Fruit fly (Drosophila melanogaster): Measurements from ENCODE around the gene AgmNAT.

AgmNAT gene

dm6 chrX:5804377-5804776 is 11.2 kb downstream of the AgmNAT start, which contains the start of gene Cpr5C:
TSS of gene Cpr5C (plus strand) at chrX:5804677.
- TF ChIP-seq Lpt (GFP tag; optimal IDR thresholded peaks at IDR 0.05) (no peak), CG32006 (GFP tag; optimal IDR thresholded peaks at IDR 0.05) (no peak), CG6808 (GFP tag; optimal IDR thresholded peaks at IDR 0.05) (no peak), CG6792 (GFP tag; optimal IDR thresholded peaks at IDR 0.05) (no peak)

DNA sequence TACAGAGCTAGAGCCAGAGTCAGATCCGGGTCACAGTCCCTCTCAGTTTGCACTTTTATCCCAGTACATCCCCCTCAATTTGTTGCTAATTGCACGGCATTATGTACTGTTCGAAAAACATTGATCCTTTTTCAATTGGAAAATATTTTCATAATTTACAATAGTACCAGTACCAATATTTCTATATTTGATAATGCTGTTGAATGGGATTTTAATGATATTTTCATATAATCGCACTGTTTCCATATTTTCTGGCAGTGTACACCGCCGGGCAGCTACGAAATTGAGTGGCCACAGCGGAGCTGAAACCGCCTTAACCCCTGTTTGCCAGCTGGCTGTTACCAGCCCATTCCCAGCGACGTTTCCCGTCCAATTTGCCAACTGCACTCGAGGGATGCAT is 15.0 kb downstream of the AgmNAT start:
- TF ChIP-seq spab (GFP tag; optimal IDR thresholded peaks at IDR 0.05) (no peak), salr (GFP tag; optimal IDR thresholded peaks at IDR 0.05) (no peak), CG9139 (GFP tag; optimal IDR thresholded peaks at IDR 0.05) (no peak), CG8632 (GFP tag; optimal IDR thresholded peaks at IDR 0.05) (no peak), svp (GFP tag) (peak; percentile 66), CG16779 (tag; optimal IDR thresholded peaks at IDR 0.05) (no peak), CG11902 (GFP tag; optimal IDR thresholded peaks at IDR 0.05) (no peak), Sox15 (GFP tag; optimal IDR thresholded peaks at IDR 0.05) (no peak), CG6854 (GFP tag; optimal IDR thresholded peaks at IDR 0.05) (no peak), Hr38 (GFP tag; optimal IDR thresholded peaks at IDR 0.05) (no peak), Eip78C (GFP tag) (peak; percentile 52), dac (GFP tag; optimal IDR thresholded peaks at IDR 0.05) (no peak), lz (GFP tag; optimal IDR thresholded peaks at IDR 0.05) (no peak), topi (GFP tag; optimal IDR thresholded peaks at IDR 0.05) (no peak), CG8119 (GFP tag; IDR thresholded peaks at IDR 0.05) (no peak), Met (GFP tag; optimal IDR thresholded peaks at IDR 0.05) (no peak), CG10669 (GFP tag; optimal IDR thresholded peaks at IDR 0.05) (peak; percentile 2), CG4318 (GFP tag; optimal IDR thresholded peaks at IDR 0.05) (no peak), CG6792 (GFP tag; optimal IDR thresholded peaks at IDR 0.05) (no peak)

DNA sequence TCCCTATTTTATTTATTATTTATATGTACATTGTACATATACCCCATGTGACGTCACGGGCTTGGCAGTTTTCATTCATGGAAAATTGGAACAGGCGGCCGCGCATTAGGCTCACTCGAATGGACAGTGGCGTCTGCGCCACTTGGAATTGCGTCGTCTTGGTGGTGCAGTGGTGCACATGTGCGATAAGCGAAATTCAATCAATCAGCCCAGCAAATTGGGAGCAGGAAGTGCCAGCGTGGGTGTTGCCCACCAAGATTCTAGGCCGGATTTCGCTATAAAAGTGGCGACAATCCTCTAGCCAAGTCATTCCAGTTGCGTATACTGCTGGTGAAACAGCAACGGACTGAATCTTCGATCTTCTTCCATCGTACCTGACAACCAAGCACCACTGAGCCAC is 23.8 kb downstream of the AgmNAT start, which contains the start of gene CG12239:
Gene CG12239 (plus strand): TSS at position 301 of the 400 bp plus-strand sequence.
- TF ChIP-seq CG3032 (tag; optimal IDR thresholded peaks at IDR 0.05) (no peak), eg (GFP tag; IDR thresholded peaks at IDR 0.05) (no peak), esn (GFP tag; optimal IDR thresholded peaks at IDR 0.05) (no peak), Gug (GFP tag; IDR thresholded peaks at IDR 0.05) (no peak), spab (GFP tag; optimal IDR thresholded peaks at IDR 0.05) (no peak), Eip78C (GFP tag) (no peak), CG1621 (tag; optimal IDR thresholded peaks at IDR 0.05) (no peak), acj6 (GFP tag; optimal IDR thresholded peaks at IDR 0.05) (no peak), lz (GFP tag; optimal IDR thresholded peaks at IDR 0.05) (no peak), CG11762 (GFP tag; optimal IDR thresholded peaks at IDR 0.05; ENCODE audit: insufficient read depth) (no peak), CG31627 (GFP tag; optimal IDR thresholded peaks at IDR 0.05) (no peak), Met (GFP tag; optimal IDR thresholded peaks at IDR 0.05) (no peak), Sox14 (GFP tag; optimal IDR thresholded peaks at IDR 0.05) (no peak), cyc (GFP tag; optimal IDR thresholded peaks at IDR 0.05) (no peak), net (GFP tag; optimal IDR thresholded peaks at IDR 0.05) (no peak), CG9139 (GFP tag; optimal IDR thresholded peaks at IDR 0.05) (no peak), fd85E (GFP tag; optimal IDR thresholded peaks at IDR 0.05) (no peak), CG16779 (tag; optimal IDR thresholded peaks at IDR 0.05) (no peak)

DNA sequence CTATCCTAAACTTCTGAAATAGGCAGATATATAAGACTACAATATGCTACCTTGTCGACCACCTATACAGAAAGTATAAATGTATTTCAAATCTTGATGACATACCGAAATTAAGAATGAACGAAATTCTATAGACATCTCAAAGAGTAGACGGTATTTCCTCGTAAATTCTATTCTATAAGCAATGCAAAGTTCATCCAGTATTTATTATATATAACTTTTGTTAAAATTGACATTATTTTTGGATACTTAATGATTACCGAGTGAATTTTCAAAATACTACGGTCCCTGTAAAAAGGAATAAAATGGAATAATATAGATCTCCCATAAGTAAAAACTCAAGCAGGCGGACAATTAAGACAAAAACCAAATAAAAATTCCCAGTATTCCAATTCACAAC is 26.4 kb downstream of the AgmNAT start, which contains the start of gene CG15767:
Gene CG15767 (plus strand): TSS at position 301 of the 400 bp plus-strand sequence.
- TF ChIP-seq net (GFP tag; optimal IDR thresholded peaks at IDR 0.05), result no peak
- no peak for TF ChIP-seq dac (GFP tag; optimal IDR thresholded peaks at IDR 0.05)
- no peak for TF ChIP-seq Eip75B (GFP tag; optimal IDR thresholded peaks at IDR 0.05)
- TF ChIP-seq CG9139 (GFP tag; optimal IDR thresholded peaks at IDR 0.05), result no peak
- no peak for TF ChIP-seq CG4318 (GFP tag; optimal IDR thresholded peaks at IDR 0.05)

- TF ChIP-seq Ets96B (tag; optimal IDR thresholded peaks at IDR 0.05), result no peak
- TF ChIP-seq CG7368 (GFP tag; optimal IDR thresholded peaks at IDR 0.05), result no peak
- TF ChIP-seq eg (GFP tag; IDR thresholded peaks at IDR 0.05), result peak; percentile 75; the same call in 2 of the 3 replicates
- TF ChIP-seq Eip78C (GFP tag), result peak; percentile 89
- no peak for TF ChIP-seq CG9139 (GFP tag; optimal IDR thresholded peaks at IDR 0.05)
- TF ChIP-seq Eip93F (GFP tag; optimal IDR thresholded peaks at IDR 0.05), result peak; percentile 11
- TF ChIP-seq CG8319 (GFP tag; optimal IDR thresholded peaks at IDR 0.05), result no peak
- TF ChIP-seq fkh (GFP tag; optimal IDR thresholded peaks at IDR 0.05), result no peak
- no peak for TF ChIP-seq cyc (GFP tag; optimal IDR thresholded peaks at IDR 0.05)
- TF ChIP-seq fd85E (GFP tag; optimal IDR thresholded peaks at IDR 0.05), result no peak
- TF ChIP-seq Sox102F (GFP tag; optimal IDR thresholded peaks at IDR 0.05), result peak; percentile 78
- TF ChIP-seq CG3032 (tag; optimal IDR thresholded peaks at IDR 0.05), result no peak
- TF ChIP-seq CG8632 (GFP tag; optimal IDR thresholded peaks at IDR 0.05), result no peak
- TF ChIP-seq topi (GFP tag; optimal IDR thresholded peaks at IDR 0.05), result no peak
- TF ChIP-seq Met (GFP tag; optimal IDR thresholded peaks at IDR 0.05), result peak; percentile 74
- no peak for TF ChIP-seq CG16779 (tag; optimal IDR thresholded peaks at IDR 0.05)
- peak; percentile 89 for TF ChIP-seq CG32006 (GFP tag; optimal IDR thresholded peaks at IDR 0.05)
- TF ChIP-seq CG15336 (GFP tag; IDR thresholded peaks at IDR 0.05), result peak; percentile 93
- peak; percentile 71 for TF ChIP-seq Smox (GFP tag; optimal IDR thresholded peaks at IDR 0.05)
- no peak for TF ChIP-seq CG10669 (GFP tag; optimal IDR thresholded peaks at IDR 0.05)
- TF ChIP-seq Lpt (GFP tag; optimal IDR thresholded peaks at IDR 0.05), result peak; percentile 82
- TF ChIP-seq CG11902 (GFP tag; optimal IDR thresholded peaks at IDR 0.05), result no peak
Observed at dm6 chrX:5786559-5786958, 29.1 kb downstream of the AgmNAT start.

Data from whole organism, prepupa.